Fruit fly (Drosophila melanogaster) whole organism, wandering third instar larva: ENCODE measurements around the gene CG42374.

Experiments used
- CG32264 ChIP-seq: fragments of 200-800 bp; sonication (Bioruptor generic); optimal IDR thresholded peaks from 2 replicates; lab custom pipeline; 2016; ENCODE audit warnings: missing biosample characterization, missing genetic modification characterization
- CG9705 ChIP-seq: fragments of 200-800 bp; sonication (Bioruptor generic); optimal IDR thresholded peaks from 2 replicates; lab custom pipeline; 2018; ENCODE audit warnings: missing biosample characterization, mild to moderate bottlenecking, missing genetic modification characterization
- Dfd ChIP-seq: fragments of >200 bp; optimal IDR thresholded peaks from 2 replicates; lab custom pipeline; 2017; ENCODE audit warnings: missing biosample characterization, missing genetic modification characterization
- Dif ChIP-seq: fragments of 200-275, 200-300 bp; sonication (Bioruptor generic); optimal IDR thresholded peaks from 2 replicates; lab custom pipeline; 2018; ENCODE audit warnings: missing biosample characterization, missing genetic modification characterization; ENCODE audit not compliant: partially characterized antibody
- GATAd ChIP-seq: sonication (Bioruptor generic); optimal IDR thresholded peaks from 2 replicates; lab custom pipeline; 2016; ENCODE audit warnings: missing biosample characterization, missing genetic modification characterization
- HLH106 ChIP-seq: fragments of 200-800 bp; optimal IDR thresholded peaks from 3 replicates; lab custom pipeline; 2019; ENCODE audit warnings: missing biosample characterization, mild to moderate bottlenecking, missing genetic modification characterization, moderate library complexity
- Hnf4 ChIP-seq: fragments of 200-800 bp; sonication (Bioruptor generic); optimal IDR thresholded peaks from 2 replicates; lab custom pipeline; 2016; ENCODE audit warnings: missing biosample characterization, mild to moderate bottlenecking, missing genetic modification characterization
- Hr78 ChIP-seq: fragments of >200 bp; optimal IDR thresholded peaks from 2 replicates; lab custom pipeline; 2017; ENCODE audit warnings: missing biosample characterization, missing genetic modification characterization
- Hr83 ChIP-seq: fragments of 200-300 bp; sonication (Bioruptor generic); optimal IDR thresholded peaks from 2 replicates; lab custom pipeline; 2016; ENCODE audit warnings: missing biosample characterization, mild to moderate bottlenecking, missing genetic modification characterization, moderate library complexity; ENCODE audit not compliant: poor library complexity, severe bottlenecking
- N ChIP-seq: fragments of >200 bp; optimal IDR thresholded peaks from 2 replicates; lab custom pipeline; 2018; ENCODE audit warnings: missing biosample characterization, missing external identifiers, missing genetic modification characterization
- OdsH ChIP-seq: fragments of 200-800 bp; sonication (Bioruptor generic); optimal IDR thresholded peaks from 2 replicates; lab custom pipeline; 2016; ENCODE audit warnings: missing biosample characterization, mild to moderate bottlenecking, missing genetic modification characterization
- Rel ChIP-seq, 2 experiments: fragments of 200-800 bp; sonication (Bioruptor generic) in 1 of 2; optimal IDR thresholded peaks; 2 replicates in 1 of 2; 3 replicates in 1 of 2; lab custom pipeline; 2016 to 2019; ENCODE audit warnings: mild to moderate bottlenecking in 2 of 2, missing biosample characterization in 2 of 2, missing genetic modification characterization in 2 of 2, moderate library complexity in 1 of 2
- Sp1 ChIP-seq: fragments of 200-800 bp; sonication (Bioruptor generic); optimal IDR thresholded peaks from 3 replicates; lab custom pipeline; 2019; ENCODE audit warnings: missing biosample characterization, mild to moderate bottlenecking, missing genetic modification characterization, moderate library complexity
- Vsx2 ChIP-seq: fragments of 200-300, 225-300 bp; sonication (Bioruptor generic); optimal IDR thresholded peaks from 2 replicates; lab custom pipeline; 2018; ENCODE audit warnings: missing biosample characterization, missing genetic modification characterization; ENCODE audit not compliant: partially characterized antibody
- br ChIP-seq: fragments of 200-800 bp; sonication (Bioruptor generic); optimal IDR thresholded peaks from 2 replicates; lab custom pipeline; 2016; ENCODE audit warnings: missing biosample characterization, missing genetic modification characterization
- brk ChIP-seq: fragments of 200-800 bp; sonication (Bioruptor generic); optimal IDR thresholded peaks from 2 replicates; lab custom pipeline; 2016; ENCODE audit warnings: missing biosample characterization, mild to moderate bottlenecking, missing genetic modification characterization
- dl ChIP-seq, 2 experiments: fragments of 175-275, 200-275 bp in 1 of 2; fragments of 200-275 bp in 1 of 2; sonication (Bioruptor generic); optimal IDR thresholded peaks; lab custom pipeline; 2018; ENCODE audit warnings: mild to moderate bottlenecking in 2 of 2, missing biosample characterization in 2 of 2, missing genetic modification characterization in 2 of 2, moderate library complexity in 2 of 2; ENCODE audit not compliant: partially characterized antibody in 2 of 2, insufficient read depth in 1 of 2
- dmrt93B ChIP-seq: fragments of 200-800 bp; sonication (Bioruptor generic); optimal IDR thresholded peaks from 2 replicates; lab custom pipeline; 2018; ENCODE audit warnings: missing biosample characterization, mild to moderate bottlenecking, missing genetic modification characterization
- dsf ChIP-seq: sonication (Bioruptor generic); optimal IDR thresholded peaks from 2 replicates; lab custom pipeline; 2016; ENCODE audit warnings: missing biosample characterization, missing genetic modification characterization, borderline replicate concordance
- foxo ChIP-seq, 2 experiments: fragments of 200-800 bp; sonication (Bioruptor generic); optimal IDR thresholded peaks; 2 replicates in 1 of 2; 3 replicates in 1 of 2; lab custom pipeline; 2016 to 2017; ENCODE audit warnings: missing biosample characterization in 2 of 2, missing genetic modification characterization in 2 of 2
- fru ChIP-seq: fragments of 200-800 bp; sonication (Bioruptor generic); optimal IDR thresholded peaks from 3 replicates; lab custom pipeline; 2016; ENCODE audit warnings: missing biosample characterization, mild to moderate bottlenecking, missing genetic modification characterization
- h ChIP-seq: fragments of 200-800 bp; sonication (Bioruptor generic); optimal IDR thresholded peaks from 3 replicates; lab custom pipeline; 2016; ENCODE audit warnings: missing biosample characterization, mild to moderate bottlenecking, missing genetic modification characterization
- jim ChIP-seq: fragments of 175-275, 200-325 bp; sonication (Bioruptor generic); optimal IDR thresholded peaks from 2 replicates; lab custom pipeline; 2016; ENCODE audit warnings: missing biosample characterization, mild to moderate bottlenecking, missing genetic modification characterization
- lola ChIP-seq: fragments of >200 bp; optimal IDR thresholded peaks from 2 replicates; lab custom pipeline; 2017; ENCODE audit warnings: missing biosample characterization, missing genetic modification characterization
- pan ChIP-seq: fragments of >200 bp; optimal IDR thresholded peaks from 2 replicates; lab custom pipeline; 2017
- sage ChIP-seq: fragments of 200-800 bp; sonication (Bioruptor generic); optimal IDR thresholded peaks from 2 replicates; lab custom pipeline; 2016; ENCODE audit warnings: missing biosample characterization, mild to moderate bottlenecking, missing genetic modification characterization
- sv ChIP-seq: fragments of 200-800 bp; sonication (Bioruptor generic); optimal IDR thresholded peaks from 3 replicates; lab custom pipeline; 2016; ENCODE audit warnings: missing biosample characterization, missing genetic modification characterization
- usp ChIP-seq: fragments of >200 bp; optimal IDR thresholded peaks from 2 replicates; lab custom pipeline; 2017; ENCODE audit warnings: missing biosample characterization, missing genetic modification characterization
- woc ChIP-seq: sonication (Bioruptor generic); optimal IDR thresholded peaks from 2 replicates; lab custom pipeline; 2016; ENCODE audit warnings: missing biosample characterization, mild to moderate bottlenecking, missing genetic modification characterization

CG42374 gene

dm6 chr3L:19263480-19264140 is at the start of gene CG42374, which contains the start of gene Mettl5:
TSS of gene CG42374 (plus strand) at chr3L:19263766.
TSS of gene Mettl5 (plus strand) at chr3L:19263766.
- TF ChIP-seq fru (GFP tag; lab: Kevin White, UChicago) (peak; percentile 24), foxo (GFP tag; optimal IDR thresholded peaks at IDR 0.05; lab: Kevin White, UChicago) (no peak), sage (GFP tag; lab: Kevin White, UChicago) (peak; percentile 17), OdsH (GFP tag; lab: Kevin White, UChicago) (peak; percentile 31), HLH106 (peak; percentile 15), Hr83 (GFP tag; lab: Kevin White, UChicago) (no peak), woc (GFP tag; lab: Kevin White, UChicago) (no peak)

dm6 chr3L:19214223-19214622 is 49.3 kb upstream of the CG42374 start:
- TF ChIP-seq Vsx2 (no peak), dsf (GFP tag; lab: Kevin White, UChicago) (no peak), N (no peak), sv (GFP tag; lab: Kevin White, UChicago) (no peak), Rel (GFP tag; optimal IDR thresholded peaks at IDR 0.05; lab: Kevin White, UChicago) (no peak), Rel (tag; optimal IDR thresholded peaks at IDR 0.05; lab: Kevin White, UChicago) (no peak), pan (lab: Kevin White, UChicago) (no peak), OdsH (GFP tag; lab: Kevin White, UChicago) (no peak), lola (no peak), CG32264 (GFP tag; lab: Kevin White, UChicago) (no peak), GATAd (GFP tag; lab: Kevin White, UChicago) (no peak), Hnf4 (GFP tag; lab: Kevin White, UChicago) (no peak), dl (GFP tag; optimal IDR thresholded peaks at IDR 0.05; lab: Kevin White, UChicago; ENCODE audit: insufficient read depth in 1 of 2, partially characterized antibody in 2 of 2) (no peak), Hr83 (GFP tag; lab: Kevin White, UChicago) (no peak), brk (GFP tag; lab: Kevin White, UChicago) (no peak), br (GFP tag; lab: Kevin White, UChicago) (no peak), dmrt93B (GFP tag; lab: Kevin White, UChicago) (no peak), Dfd (GFP tag; lab: Kevin White, UChicago) (no peak)

- TF ChIP-seq usp (GFP tag; lab: Kevin White, UChicago) (no peak), dl (GFP tag; optimal IDR thresholded peaks at IDR 0.05; lab: Kevin White, UChicago; ENCODE audit: insufficient read depth in 1 of 2, partially characterized antibody in 2 of 2) (no peak), Hnf4 (GFP tag; lab: Kevin White, UChicago) (no peak), Dif (no peak)
Measured at dm6 chr3L:19216377-19216776, 47.2 kb upstream of the CG42374 start.

dm6 chr3L:19221455-19221854 is 42.1 kb upstream of the CG42374 start:
- TF ChIP-seq jim (GFP tag; lab: Kevin White, UChicago) (no peak), br (GFP tag; lab: Kevin White, UChicago) (no peak), sage (GFP tag; lab: Kevin White, UChicago) (no peak), Dif (no peak), Rel (GFP tag; optimal IDR thresholded peaks at IDR 0.05; lab: Kevin White, UChicago) (no peak), Rel (tag; optimal IDR thresholded peaks at IDR 0.05; lab: Kevin White, UChicago) (no peak), HLH106 (no peak), fru (GFP tag; lab: Kevin White, UChicago) (no peak), foxo (GFP tag; optimal IDR thresholded peaks at IDR 0.05; lab: Kevin White, UChicago) (no peak), N (no peak), Hr78 (GFP tag; lab: Kevin White, UChicago) (no peak), Sp1 (GFP tag; lab: Kevin White, UChicago) (no peak)

- TF ChIP-seq CG9705 (GFP tag; lab: Kevin White, UChicago): no peak
- TF ChIP-seq fru (GFP tag; lab: Kevin White, UChicago): no peak
- TF ChIP-seq Sp1 (GFP tag; lab: Kevin White, UChicago): no peak
- no peak for TF ChIP-seq h (GFP tag; lab: Kevin White, UChicago)
- TF ChIP-seq GATAd (GFP tag; lab: Kevin White, UChicago): no peak
- TF ChIP-seq pan (lab: Kevin White, UChicago): no peak
Measured at dm6 chr3L:19225687-19226086, 37.9 kb upstream of the CG42374 start.
